Fruit fly (Drosophila melanogaster) whole organism, pupa: ENCODE measurements around the gene dnc.

Experiments used
- CG10348 ChIP-seq: fragments of 200-800 bp; sonication (Bioruptor generic); IDR thresholded peaks from 2 replicates; pipeline ENCODE4 v1.3.6; 2022; ENCODE audit warnings: missing biosample characterization, missing genetic modification characterization
- CG13204 ChIP-seq: fragments of 200-800 bp; sonication (Bioruptor generic); optimal IDR thresholded peaks from 2 replicates; lab custom pipeline; 2018; ENCODE audit warnings: missing biosample characterization, mild to moderate bottlenecking, missing genetic modification characterization, moderate library complexity
- CG32121 ChIP-seq: fragments of 200-800 bp; sonication (Bioruptor generic); IDR thresholded peaks from 2 replicates; pipeline ENCODE4 v1.3.6; 2022; ENCODE audit warnings: missing biosample characterization, missing genetic modification characterization
- CG8159 ChIP-seq: fragments of 200-800 bp; sonication (Bioruptor generic); optimal IDR thresholded peaks from 3 replicates; lab custom pipeline; 2018; ENCODE audit warnings: missing biosample characterization, mild to moderate bottlenecking, missing genetic modification characterization, moderate library complexity
- CG8301 ChIP-seq: fragments of 200-800 bp; sonication (Bioruptor generic); optimal IDR thresholded peaks from 2 replicates; lab custom pipeline; 2018; ENCODE audit warnings: missing biosample characterization, mild to moderate bottlenecking, missing genetic modification characterization
- rn ChIP-seq: fragments of 200-800 bp; sonication (Bioruptor generic); IDR thresholded peaks from 2 replicates; pipeline ENCODE4 v1.3.6; 2022; ENCODE audit warnings: missing biosample characterization, missing genetic modification characterization

dm6 chrX:3381667-3382066, 205.4 kb downstream of the dnc start:
- TF ChIP-seq CG32121 (GFP tag; lab: Robert Waterston, UW) (peak; percentile 98), CG10348 (peak; percentile 92), rn (GFP tag; lab: Robert Waterston, UW) (peak; percentile 97), CG13204 (peak; percentile 89), CG8301 (tag; lab: Kevin White, UChicago) (peak; percentile 96), CG8159 (tag; lab: Kevin White, UChicago) (peak; percentile 96)
